Fruit fly (Drosophila melanogaster) whole organism, embryonic: ENCODE data around the gene CG5104.
A peak's percentile ranks its signal among the peaks of the same experiment; 100 is the strongest.

Experiments
- Atf-2 ChIP-seq: fragments of 200-800 bp; sonication (Bioruptor generic); optimal IDR thresholded peaks from 2 replicates; lab custom pipeline; 2016; ENCODE audit warnings: missing biosample characterization, missing genetic modification characterization
- Bdp1 ChIP-seq: fragments of 200-800 bp; sonication (Bioruptor generic); optimal IDR thresholded peaks from 3 replicates; lab custom pipeline; 2016; ENCODE audit warnings: missing biosample characterization, missing genetic modification characterization
- Blimp-1 ChIP-seq: fragments of 200-800 bp; sonication (Bioruptor generic); optimal IDR thresholded peaks from 3 replicates; lab custom pipeline; 2018; ENCODE audit warnings: missing biosample characterization, missing genetic modification characterization, mild to moderate bottlenecking, moderate library complexity, missing genetic modification reagents
- CG1024 ChIP-seq: fragments of 200-800 bp; sonication (Bioruptor generic); IDR thresholded peaks from 2 replicates; pipeline ENCODE4 v1.3.6; 2022; ENCODE audit warnings: missing biosample characterization, missing genetic modification characterization
- CG10274 ChIP-seq: fragments of 200-800 bp; sonication (Bioruptor generic); optimal IDR thresholded peaks from 3 replicates; lab custom pipeline; 2017; ENCODE audit warnings: missing biosample characterization, mild to moderate bottlenecking, missing genetic modification characterization
- CG10462 ChIP-seq: fragments of 200-800 bp; sonication (Bioruptor generic); optimal IDR thresholded peaks from 2 replicates; lab custom pipeline; 2016; ENCODE audit warnings: missing biosample characterization, missing genetic modification characterization
- CG14441 ChIP-seq: fragments of 200-800 bp; sonication (Bioruptor generic); IDR thresholded peaks from 2 replicates; pipeline ENCODE4 v1.3.6; 2022; ENCODE audit warnings: missing biosample characterization, missing genetic modification characterization
- CG14710 ChIP-seq: fragments of 200-800 bp; sonication (Bioruptor generic); optimal IDR thresholded peaks from 3 replicates; lab custom pipeline; 2019; ENCODE audit warnings: missing biosample characterization, mild to moderate bottlenecking, missing genetic modification characterization, moderate library complexity
- CG1603 ChIP-seq: fragments of 200-800 bp; sonication (Bioruptor generic); optimal IDR thresholded peaks from 2 replicates; lab custom pipeline; 2019; ENCODE audit warnings: missing biosample characterization, mild to moderate bottlenecking, missing genetic modification characterization, moderate library complexity
- CG17385 ChIP-seq: fragments of 200-800 bp; sonication (Bioruptor generic); optimal IDR thresholded peaks from 3 replicates; lab custom pipeline; 2018; ENCODE audit warnings: missing biosample characterization, mild to moderate bottlenecking, missing genetic modification characterization
- CG2120 ChIP-seq: fragments of 200-800 bp; sonication (Bioruptor generic); optimal IDR thresholded peaks from 3 replicates; lab custom pipeline; 2016; ENCODE audit warnings: missing biosample characterization, missing genetic modification characterization
- CG34376 ChIP-seq: fragments of 200-800 bp; sonication (Bioruptor generic); optimal IDR thresholded peaks from 2 replicates; lab custom pipeline; 2018; ENCODE audit warnings: missing biosample characterization, mild to moderate bottlenecking, missing genetic modification characterization
- CG4282 ChIP-seq: fragments of 200-800 bp; sonication (Bioruptor generic); optimal IDR thresholded peaks from 2 replicates; lab custom pipeline; 2016; ENCODE audit warnings: missing biosample characterization, missing genetic modification characterization
- CG4424 ChIP-seq: fragments of 200-800 bp; sonication (Bioruptor generic); optimal IDR thresholded peaks from 3 replicates; lab custom pipeline; 2016; ENCODE audit warnings: missing biosample characterization, missing genetic modification characterization
- CG4730 ChIP-seq: fragments of 200-800 bp; sonication (Bioruptor generic); IDR thresholded peaks from 2 replicates; pipeline ENCODE4 v1.3.6; 2022; ENCODE audit warnings: missing biosample characterization, missing genetic modification characterization
- CG6272 ChIP-seq: fragments of 200-800 bp; sonication (Bioruptor generic); IDR thresholded peaks from 2 replicates; pipeline ENCODE4 v1.3.6; 2022; ENCODE audit warnings: missing biosample characterization, missing genetic modification characterization
- CG7928 ChIP-seq: fragments of 200-800 bp; sonication (Bioruptor generic); optimal IDR thresholded peaks from 2 replicates; lab custom pipeline; 2017; ENCODE audit warnings: missing biosample characterization, mild to moderate bottlenecking, missing genetic modification characterization
- D19B ChIP-seq: fragments of 200-800 bp; sonication (Bioruptor generic); optimal IDR thresholded peaks from 2 replicates; lab custom pipeline; 2017; ENCODE audit warnings: missing biosample characterization, mild to moderate bottlenecking, missing genetic modification characterization
- Dek ChIP-seq: fragments of 200-800 bp; sonication (Bioruptor generic); optimal IDR thresholded peaks from 3 replicates; lab custom pipeline; 2019; ENCODE audit warnings: missing biosample characterization, mild to moderate bottlenecking, missing genetic modification characterization, moderate library complexity
- Hmx ChIP-seq: fragments of 200-800 bp; sonication (Bioruptor generic); optimal IDR thresholded peaks from 2 replicates; lab custom pipeline; 2016; ENCODE audit warnings: missing biosample characterization, missing genetic modification characterization
- Med ChIP-seq: fragments of 200-800 bp; sonication (Bioruptor generic); peaks from one replicate; lab custom pipeline; 2016; ENCODE audit warnings: missing biosample characterization, missing genetic modification characterization, mild to moderate bottlenecking, inconsistent platforms, moderate library complexity
- Nf-YC ChIP-seq: fragments of 200-800 bp; optimal IDR thresholded peaks from 3 replicates; lab custom pipeline; 2019; ENCODE audit warnings: missing biosample characterization, mild to moderate bottlenecking, missing genetic modification characterization, moderate library complexity
- Poxn ChIP-seq: fragments of 200-800 bp; sonication (Bioruptor generic); IDR thresholded peaks from 2 replicates; pipeline ENCODE4 v1.3.6; 2022; ENCODE audit warnings: missing biosample characterization, missing genetic modification characterization
- Ssrp ChIP-seq: fragments of 200-800 bp; sonication (Bioruptor generic); optimal IDR thresholded peaks from 2 replicates; lab custom pipeline; 2018; ENCODE audit warnings: missing biosample characterization, mild to moderate bottlenecking, missing genetic modification characterization, moderate library complexity
- Stat92E ChIP-seq, 3 experiments: fragments of >200 bp in 2 of 3; fragments of 200-800 bp in 1 of 3; sonication (Bioruptor generic) in 1 of 3; optimal IDR thresholded peaks; 2 replicates each; lab custom pipeline; 2017 to 2019; ENCODE audit warnings: missing biosample characterization in 3 of 3, missing genetic modification characterization in 3 of 3, mild to moderate bottlenecking in 1 of 3, moderate library complexity in 1 of 3
- Trl ChIP-seq, 3 experiments: fragments of >200 bp in 2 of 3; fragments of 200-800 bp in 1 of 3; sonication (Bioruptor generic) in 1 of 3; optimal IDR thresholded peaks; 2 replicates in 1 of 3; 3 replicates in 2 of 3; lab custom pipeline; 2016 to 2017; ENCODE audit warnings: missing biosample characterization in 1 of 3, missing genetic modification characterization in 1 of 3
- Vsx1 ChIP-seq: fragments of 200-800 bp; sonication (Bioruptor generic); optimal IDR thresholded peaks from 2 replicates; lab custom pipeline; 2017; ENCODE audit warnings: missing biosample characterization, mild to moderate bottlenecking, missing genetic modification characterization, missing genetic modification reagents
- Xbp1 ChIP-seq: fragments of 200-800 bp; sonication (Bioruptor generic); optimal IDR thresholded peaks from 3 replicates; lab custom pipeline; 2016; ENCODE audit warnings: missing biosample characterization, mild to moderate bottlenecking, missing genetic modification characterization
- bigmax ChIP-seq: fragments of 200-800 bp; sonication (Bioruptor generic); optimal IDR thresholded peaks from 2 replicates; lab custom pipeline; 2018; ENCODE audit warnings: missing biosample characterization, mild to moderate bottlenecking, missing genetic modification characterization
- cg ChIP-seq: fragments of 200-800 bp; sonication (Bioruptor generic); optimal IDR thresholded peaks from 3 replicates; lab custom pipeline; 2019; ENCODE audit warnings: missing biosample characterization, mild to moderate bottlenecking, missing genetic modification characterization, moderate library complexity
- dimm ChIP-seq: fragments of 200-800 bp; sonication (Bioruptor generic); IDR thresholded peaks from 2 replicates; pipeline ENCODE4 v1.3.6; 2022; ENCODE audit warnings: missing biosample characterization, missing genetic modification characterization
- fd96Cb ChIP-seq: fragments of 200-800 bp; sonication (Bioruptor generic); optimal IDR thresholded peaks from 2 replicates; lab custom pipeline; 2018; ENCODE audit warnings: missing biosample characterization, mild to moderate bottlenecking, missing genetic modification characterization, moderate library complexity
- gem ChIP-seq: fragments of 200-800 bp; sonication (Bioruptor generic); optimal IDR thresholded peaks from 2 replicates; lab custom pipeline; 2019; ENCODE audit warnings: missing biosample characterization, mild to moderate bottlenecking, missing genetic modification characterization, moderate library complexity
- hb ChIP-seq: fragments of 200-800 bp; sonication (Bioruptor generic); IDR thresholded peaks from 3 replicates; pipeline ENCODE4 v1.3.6; 2022; ENCODE audit warnings: missing biosample characterization, missing genetic modification characterization; ENCODE audit not compliant: partially characterized antibody
- jing ChIP-seq: fragments of 200-800 bp; sonication (Bioruptor generic); optimal IDR thresholded peaks from 2 replicates; lab custom pipeline; 2018; ENCODE audit warnings: missing biosample characterization, mild to moderate bottlenecking, missing genetic modification characterization
- lola ChIP-seq, 3 experiments: fragments of >200 bp in 2 of 3; fragments of 200-800 bp in 1 of 3; sonication (Bioruptor generic) in 1 of 3; optimal IDR thresholded peaks; 2 replicates each; lab custom pipeline; 2017 to 2019; ENCODE audit warnings: missing biosample characterization in 3 of 3, missing genetic modification characterization in 3 of 3, mild to moderate bottlenecking in 1 of 3, moderate library complexity in 1 of 3
- onecut ChIP-seq: fragments of 200-800 bp; sonication (Bioruptor generic); IDR thresholded peaks from 2 replicates; pipeline ENCODE4 v1.3.6; 2022; ENCODE audit warnings: missing biosample characterization, missing genetic modification characterization
- otp ChIP-seq: fragments of 200-800 bp; sonication (Bioruptor generic); IDR thresholded peaks from 3 replicates; pipeline ENCODE4, ENCODE4 v1.3.6; 2022; ENCODE audit warnings: missing biosample characterization, missing genetic modification characterization
- phol ChIP-seq: fragments of 200-800 bp; sonication (Bioruptor generic); optimal IDR thresholded peaks from 3 replicates; lab custom pipeline; 2018; ENCODE audit warnings: missing biosample characterization, mild to moderate bottlenecking, missing genetic modification characterization, moderate library complexity
- seq ChIP-seq: fragments of 200-800 bp; sonication (Bioruptor generic); IDR thresholded peaks from 2 replicates; pipeline ENCODE4 v1.3.6; 2022; ENCODE audit warnings: missing biosample characterization, missing genetic modification characterization
- sr ChIP-seq: fragments of 200-800 bp; sonication (Bioruptor generic); IDR thresholded peaks from 3 replicates; pipeline ENCODE4 v1.3.6; 2022; ENCODE audit warnings: missing biosample characterization, missing genetic modification characterization
- tgo ChIP-seq: fragments of 200-800 bp; sonication (Bioruptor generic); IDR thresholded peaks from 3 replicates; pipeline ENCODE4 v1.3.6; 2022; ENCODE audit warnings: missing biosample characterization, missing genetic modification characterization
- ttk ChIP-seq: fragments of 200-800 bp; sonication (Bioruptor generic); IDR thresholded peaks from 2 replicates; pipeline ENCODE4 v2.1.2; 2022; ENCODE audit warnings: missing biosample characterization, missing genetic modification characterization
- twi ChIP-seq: fragments of 200-800 bp; optimal IDR thresholded peaks from 2 replicates; lab custom pipeline; 2019; ENCODE audit warnings: missing biosample characterization, mild to moderate bottlenecking, missing genetic modification characterization, moderate library complexity
- zfh2 ChIP-seq: fragments of 200-800 bp; sonication (Bioruptor generic); optimal IDR thresholded peaks from 2 replicates; lab custom pipeline; 2016; ENCODE audit warnings: missing biosample characterization, missing genetic modification characterization

CG5104 gene

dm6 chr3L:20551862-20552261 is 31.1 kb downstream of the CG5104 start (continued):
- TF ChIP-seq CG7928 (GFP tag; lab: Kevin White, UChicago) (no peak), Hmx (GFP tag; lab: Kevin White, UChicago) (no peak), CG4424 (GFP tag; lab: Kevin White, UChicago) (peak; percentile 19), Blimp-1 (peak; percentile 56), Bdp1 (GFP tag; lab: Kevin White, UChicago) (no peak), Ssrp (no peak), Poxn (GFP tag; lab: Robert Waterston, UW) (no peak), CG1024 (no peak), CG1603 (peak; percentile 31), CG4282 (no peak), CG14710 (tag; lab: Kevin White, UChicago) (peak; percentile 3), onecut (GFP tag; lab: Robert Waterston, UW) (no peak), CG17385 (GFP tag; lab: Kevin White, UChicago) (no peak), Xbp1 (GFP tag; lab: Kevin White, UChicago) (peak; percentile 3), Dek (tag; lab: Kevin White, UChicago) (no peak), Trl (optimal IDR thresholded peaks at IDR 0.05; lab: Kevin White, UChicago) (no peak), Trl (GFP tag; optimal IDR thresholded peaks at IDR 0.05; lab: Kevin White, UChicago) (peak; percentile 25), dimm (GFP tag; lab: Robert Waterston, UW) (no peak), CG2120 (GFP tag; lab: Kevin White, UChicago) (no peak), Atf-2 (GFP tag; lab: Kevin White, UChicago) (no peak), gem (tag; lab: Kevin White, UChicago) (peak; percentile 44), CG4730 (no peak), D19B (GFP tag; lab: Kevin White, UChicago) (no peak), lola (GFP tag; optimal IDR thresholded peaks at IDR 0.05; lab: Kevin White, UChicago) (peak in 1 of 3 experiments; percentile 10), bigmax (no peak), sr (no peak), Stat92E (GFP tag; optimal IDR thresholded peaks at IDR 0.05; lab: Kevin White, UChicago) (no peak), twi (no peak), ttk (no peak), CG10274 (GFP tag; lab: Kevin White, UChicago) (no peak), otp (GFP tag; lab: Robert Waterston, UW) (no peak), cg (GFP tag; lab: Kevin White, UChicago) (no peak), phol (tag; lab: Kevin White, UChicago) (peak; percentile 12), CG14441 (no peak), fd96Cb (tag; lab: Kevin White, UChicago) (peak; percentile 25), CG6272 (GFP tag; lab: Robert Waterston, UW) (no peak), jing (GFP tag; lab: Kevin White, UChicago) (no peak), Vsx1 (no peak), CG10462 (GFP tag; lab: Kevin White, UChicago) (no peak), hb (GFP tag; lab: Robert Waterston, UW) (no peak), seq (no peak), CG34376 (GFP tag; lab: Kevin White, UChicago) (no peak), Med (GFP tag; lab: Kevin White, UChicago) (peak; percentile 74), tgo (no peak), Nf-YC (tag; lab: Kevin White, UChicago) (no peak), zfh2 (no peak)
